Fruit fly (Drosophila melanogaster) whole organism, embryonic: ENCODE measurements around the gene ng2.

Experiments
- Neu2 ChIP-seq: fragments of 200-800 bp; sonication (Bioruptor generic); optimal IDR thresholded peaks from 3 replicates; lab custom pipeline; 2016; ENCODE audit warnings: missing biosample characterization, missing genetic modification characterization, borderline replicate concordance
- bigmax ChIP-seq: fragments of 200-800 bp; sonication (Bioruptor generic); optimal IDR thresholded peaks from 2 replicates; lab custom pipeline; 2018; ENCODE audit warnings: missing biosample characterization, mild to moderate bottlenecking, missing genetic modification characterization
- pum ChIP-seq: fragments of 200-800 bp; sonication (Bioruptor generic); optimal IDR thresholded peaks from 2 replicates; lab custom pipeline; 2016; ENCODE audit warnings: missing biosample characterization, missing genetic modification characterization
- usp ChIP-seq: fragments of >200 bp; optimal IDR thresholded peaks from 2 replicates; lab custom pipeline; 2017; ENCODE audit warnings: missing biosample characterization, missing genetic modification characterization

DNA sequence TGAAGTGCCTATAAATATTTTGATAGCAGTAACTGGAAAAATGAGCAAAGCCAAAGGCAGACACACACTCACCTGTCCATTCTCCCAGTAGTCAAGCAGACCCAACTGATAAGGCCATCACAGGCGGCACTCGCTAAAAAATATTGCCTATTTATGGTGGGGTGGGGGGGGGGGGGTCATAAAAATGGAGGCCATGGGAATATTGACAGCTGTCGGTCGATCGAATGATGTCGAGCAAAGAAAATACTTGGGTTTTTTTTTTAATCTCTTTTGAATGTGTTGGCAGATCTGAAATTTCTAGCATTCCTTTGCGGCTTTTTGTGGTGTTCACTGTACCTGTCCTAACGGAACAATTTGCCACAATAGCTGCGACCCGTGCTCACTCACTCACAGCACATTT, 33.2 kb upstream of the ng2 start:
- TF ChIP-seq pum (GFP tag; lab: Kevin White, UChicago) (no peak), Neu2 (GFP tag; lab: Kevin White, UChicago) (no peak), usp (no peak), bigmax (GFP tag; lab: Kevin White, UChicago) (no peak)
